Worm (Caenorhabditis elegans) whole organism, L3 larva: ENCODE measurements around the gene ZK637.15.

ENCODE experiments used
- aly-2 ChIP-seq: fragments of 150-350 bp; optimal IDR thresholded peaks from 2 replicates; lab custom pipeline; 2014; ENCODE audit warnings: missing biosample characterization, missing genetic modification characterization
- ama-1 ChIP-seq: fragments of 150-350 bp; optimal IDR thresholded peaks from 2 replicates; lab custom pipeline; 2018
- ceh-16 ChIP-seq: sonication (generic microtip); optimal IDR thresholded peaks from 2 replicates; lab custom pipeline; 2017; ENCODE audit warnings: missing biosample characterization, missing genetic modification characterization
- ceh-28 ChIP-seq: fragments of 150-350 bp; optimal IDR thresholded peaks from 2 replicates; lab custom pipeline; 2014; ENCODE audit warnings: missing biosample characterization, missing genetic modification reagents, missing genetic modification characterization
- ceh-82 ChIP-seq: fragments of 150-350 bp; optimal IDR thresholded peaks from 2 replicates; lab custom pipeline; 2014; ENCODE audit warnings: missing biosample characterization, missing genetic modification characterization
- daf-12 ChIP-seq: fragments of 150-350 bp; optimal IDR thresholded peaks from 2 replicates; lab custom pipeline; 2014; ENCODE audit warnings: missing biosample characterization, missing genetic modification reagents, missing genetic modification characterization
- egl-27 ChIP-seq: sonication (generic microtip); optimal IDR thresholded peaks from 4 replicates; lab custom pipeline; 2017; ENCODE audit warnings: missing biosample characterization, missing genetic modification reagents, missing genetic modification characterization
- egl-5 ChIP-seq: fragments of 150-350 bp; optimal IDR thresholded peaks from 2 replicates; lab custom pipeline; 2017; ENCODE audit warnings: missing biosample characterization, missing genetic modification reagents, missing genetic modification characterization, inconsistent platforms
- elt-1 ChIP-seq: fragments of 150-350 bp; optimal IDR thresholded peaks from 2 replicates; lab custom pipeline; 2014; ENCODE audit warnings: missing biosample characterization, missing genetic modification characterization
- elt-3 ChIP-seq, 3 experiments: fragments of 150-350 bp in 1 of 3; sonication (generic microtip) in 2 of 3; optimal IDR thresholded peaks; 2 replicates in 2 of 3; 4 replicates in 1 of 3; lab custom pipeline; 2014 to 2017; ENCODE audit warnings: missing biosample characterization in 3 of 3, missing genetic modification characterization in 3 of 3
- jun-1 ChIP-seq: fragments of 150-350 bp; optimal IDR thresholded peaks from 2 replicates; lab custom pipeline; 2014; ENCODE audit warnings: missing biosample characterization, missing genetic modification reagents, missing genetic modification characterization
- lin-15B ChIP-seq: fragments of 150-350 bp; optimal IDR thresholded peaks from 2 replicates; lab custom pipeline; 2014; ENCODE audit warnings: missing biosample characterization, missing genetic modification characterization
- lin-39 ChIP-seq: fragments of 150-350 bp; optimal IDR thresholded peaks from 2 replicates; lab custom pipeline; 2018; ENCODE audit warnings: missing biosample characterization, missing genetic modification reagents, missing genetic modification characterization
- mdl-1 ChIP-seq: fragments of 150-350 bp; optimal IDR thresholded peaks from 2 replicates; lab custom pipeline; 2014; ENCODE audit warnings: missing biosample characterization, missing genetic modification characterization
- mml-1 ChIP-seq: fragments of 150-350 bp; sonication (generic microtip); optimal IDR thresholded peaks from 3 replicates; lab custom pipeline; 2014; ENCODE audit warnings: missing biosample characterization, missing genetic modification characterization
- nhr-11 ChIP-seq: fragments of 150-350 bp; optimal IDR thresholded peaks from 2 replicates; lab custom pipeline; 2014; ENCODE audit warnings: missing biosample characterization, missing genetic modification characterization
- nhr-23 ChIP-seq: fragments of 150-350 bp; optimal IDR thresholded peaks from 2 replicates; lab custom pipeline; 2014; ENCODE audit warnings: missing biosample characterization, missing genetic modification reagents, missing genetic modification characterization
- nhr-43 ChIP-seq: sonication (generic microtip); optimal IDR thresholded peaks from 2 replicates; lab custom pipeline; 2016; ENCODE audit warnings: mild to moderate bottlenecking, missing genetic modification characterization, missing compliant biosample characterization; ENCODE audit not compliant: poor library complexity, severe bottlenecking
- nhr-67 ChIP-seq: fragments of 150-350 bp; optimal IDR thresholded peaks from 2 replicates; lab custom pipeline; 2014; ENCODE audit warnings: missing biosample characterization, missing genetic modification characterization
- nhr-76 ChIP-seq: fragments of 150-350 bp; sonication (generic microtip); optimal IDR thresholded peaks from 5 replicates; lab custom pipeline; 2014; ENCODE audit warnings: missing biosample characterization, missing genetic modification characterization
- pha-4 ChIP-seq: fragments of 150-350 bp; optimal IDR thresholded peaks from 2 replicates; lab custom pipeline; 2014; ENCODE audit warnings: missing biosample characterization, missing genetic modification reagents, missing genetic modification characterization
- pqm-1 ChIP-seq: fragments of 150-350 bp; optimal IDR thresholded peaks from 2 replicates; lab custom pipeline; 2017; ENCODE audit warnings: missing biosample characterization, missing genetic modification characterization, inconsistent platforms
- sea-2 ChIP-seq: fragments of 150-350 bp; sonication (generic microtip); optimal IDR thresholded peaks from 4 replicates; lab custom pipeline; 2014; ENCODE audit warnings: missing biosample characterization, missing genetic modification reagents, missing genetic modification characterization
- skn-1 ChIP-seq: fragments of 150-350 bp; optimal IDR thresholded peaks from 2 replicates; lab custom pipeline; 2014; ENCODE audit warnings: missing biosample characterization, missing genetic modification characterization
- tbx-2 ChIP-seq: sonication (generic microtip); optimal IDR thresholded peaks from 2 replicates; lab custom pipeline; 2016; ENCODE audit warnings: mild to moderate bottlenecking, missing genetic modification characterization, missing compliant biosample characterization
- unc-39 ChIP-seq: sonication (generic microtip); optimal IDR thresholded peaks from 4 replicates; lab custom pipeline; 2017; ENCODE audit warnings: missing biosample characterization, missing genetic modification characterization
- unc-62 ChIP-seq: fragments of 150-350 bp; sonication (generic microtip); optimal IDR thresholded peaks from 4 replicates; lab custom pipeline; 2014; ENCODE audit warnings: missing biosample characterization, missing genetic modification reagents, missing genetic modification characterization
- zag-1 ChIP-seq: fragments of 150-350 bp; optimal IDR thresholded peaks from 2 replicates; lab custom pipeline; 2014; ENCODE audit warnings: missing biosample characterization, missing genetic modification characterization
- ztf-11 ChIP-seq: fragments of 150-350 bp; optimal IDR thresholded peaks from 2 replicates; lab custom pipeline; 2014; ENCODE audit warnings: missing biosample characterization, missing genetic modification characterization
- ztf-4 ChIP-seq: fragments of 150-350 bp; optimal IDR thresholded peaks from 2 replicates; lab custom pipeline; 2014; ENCODE audit warnings: missing biosample characterization, missing genetic modification characterization

Gene ZK637.15

ce11 chrIII:8910139-8910538 lies 9.7 kb upstream of the ZK637.15 start:
- TF ChIP-seq aly-2 (tag; lab: Kevin White, UChicago) = no peak
- no peak for TF ChIP-seq egl-27 (tag; lab: Kevin White, UChicago)
- no peak for TF ChIP-seq ceh-16
- TF ChIP-seq tbx-2 (tag; lab: Kevin White, UChicago) = no peak
- no peak for TF ChIP-seq elt-1
- TF ChIP-seq ztf-11 (tag; lab: Kevin White, UChicago) = no peak
- no peak for TF ChIP-seq daf-12
- TF ChIP-seq lin-15B = no peak
- no peak for TF ChIP-seq nhr-43

ce11 chrIII:8911598-8912194 lies 8.2 kb upstream of the ZK637.15 start, which contains the start of gene tpk-1:
tpk-1 (plus strand) TSS chrIII:8912144.
- TF ChIP-seq nhr-23 (tag; lab: Kevin White, UChicago) = no peak
- TF ChIP-seq ama-1 = peak; percentile 7

DNA sequence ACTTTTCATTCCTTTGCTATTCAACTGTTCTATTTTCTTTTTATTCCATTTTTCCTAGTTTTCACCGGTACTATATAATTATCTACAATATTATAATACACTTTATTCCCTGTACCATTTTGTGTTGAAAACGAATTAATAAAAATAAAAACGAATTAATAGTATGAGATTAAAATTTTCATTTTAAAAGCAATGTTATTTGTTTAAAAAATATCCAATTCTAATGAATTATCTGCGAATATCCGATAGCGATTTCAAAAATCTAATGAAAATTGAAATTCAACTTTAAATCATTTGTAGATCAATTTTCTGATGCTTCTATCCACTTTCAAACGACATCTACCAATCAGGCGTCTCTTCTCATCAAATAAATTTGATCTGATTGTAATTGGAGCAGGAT lies 6.4 kb upstream of the ZK637.15 start, which contains the start of gene trxr-2:
Gene trxr-2, plus strand, starts transcription at position 301 of the 400 bp plus-strand sequence.
- TF ChIP-seq egl-5 (tag; lab: Kevin White, UChicago) = no peak
- TF ChIP-seq mdl-1 = no peak
- no peak for TF ChIP-seq nhr-76
- no peak for TF ChIP-seq mml-1 (tag; lab: Kevin White, UChicago)

DNA sequence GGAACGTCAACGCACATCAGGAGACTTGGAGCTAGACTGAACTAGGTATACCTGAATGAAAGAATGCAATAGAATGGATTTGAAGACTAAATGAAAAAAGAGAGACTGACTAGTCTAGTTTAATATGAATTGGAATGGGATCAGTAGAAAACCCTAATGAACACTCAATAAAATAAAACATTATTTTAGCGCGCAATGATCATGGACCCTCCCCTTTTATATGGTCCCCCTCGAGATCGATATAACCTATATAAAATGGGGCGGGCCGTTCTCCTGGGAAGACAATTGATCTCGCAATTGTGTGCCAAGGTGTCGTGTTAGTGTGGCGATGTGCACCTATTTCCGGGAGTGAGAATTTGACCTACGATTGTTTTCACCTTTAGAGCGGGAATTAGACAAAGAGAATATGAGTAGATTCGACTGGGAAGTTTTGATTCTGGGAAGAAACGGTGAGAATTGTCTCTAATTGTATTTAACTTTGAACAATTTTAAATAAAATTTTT lies 2.0 kb upstream of the ZK637.15 start, which contains the start of gene cdc-25.3:
Gene cdc-25.3, minus strand, starts transcription at position 51 of the 503 bp plus-strand sequence.
- TF ChIP-seq ama-1 (no peak), pha-4 (tag; lab: Kevin White, UChicago) (no peak), nhr-67 (tag; lab: Kevin White, UChicago) (no peak)
- TF ChIP-seq, all 47 proteins: peak for 0

DNA sequence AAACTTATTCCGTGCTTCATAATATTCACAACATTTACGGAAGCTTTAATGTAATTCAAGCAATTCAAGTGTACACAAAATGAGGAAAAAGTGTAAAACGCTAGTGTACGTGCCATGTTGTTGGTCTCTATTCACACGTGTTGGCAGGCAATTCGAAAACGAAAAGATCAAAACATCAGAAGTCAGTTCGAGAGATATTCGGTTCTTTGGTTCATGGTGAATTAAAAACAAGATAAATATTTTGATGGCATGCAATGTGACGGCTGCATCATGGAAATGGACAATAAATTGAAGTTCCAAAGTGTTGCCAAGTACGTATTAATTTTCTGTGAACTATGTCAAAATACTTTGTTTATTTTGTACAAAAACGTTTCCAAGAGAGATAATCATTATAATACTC lies 2.2 kb downstream of the ZK637.15 start:
- TF ChIP-seq egl-27 (tag; lab: Kevin White, UChicago) = no peak
- no peak for TF ChIP-seq sea-2 (GFP tag; lab: Kevin White, UChicago)
- peak; percentile 87 for TF ChIP-seq ama-1

DNA sequence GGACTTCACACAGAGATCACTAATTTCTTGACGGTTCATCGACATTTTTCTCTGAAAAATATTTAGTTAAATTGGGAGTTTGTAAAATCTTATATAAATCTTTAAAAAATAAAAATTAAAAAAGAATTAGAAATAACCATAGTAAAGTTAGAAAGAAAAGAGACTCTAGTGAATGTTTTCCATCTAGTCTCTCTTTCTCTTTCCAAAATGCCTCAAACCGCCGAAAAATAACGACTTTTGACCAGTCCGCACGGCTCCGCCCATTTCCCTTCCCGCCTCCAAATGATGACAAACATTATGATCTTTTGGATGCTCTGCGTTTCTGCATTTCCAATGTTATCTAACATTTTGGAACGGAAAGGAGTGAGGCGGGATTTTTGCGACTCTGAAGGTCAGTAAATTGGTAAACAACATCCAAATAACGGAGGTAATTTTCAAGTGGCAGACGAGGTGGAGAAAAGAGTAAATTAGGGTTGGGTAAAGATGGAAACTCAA lies 3.4 kb downstream of the ZK637.15 start, which contains the start of gene glb-1:
Gene glb-1, minus strand, starts transcription at position 51 of the 495 bp plus-strand sequence.
- TF ChIP-seq nhr-23 (tag; lab: Kevin White, UChicago) (peak; percentile 15), ztf-4 (tag; lab: Kevin White, UChicago) (no peak)

DNA sequence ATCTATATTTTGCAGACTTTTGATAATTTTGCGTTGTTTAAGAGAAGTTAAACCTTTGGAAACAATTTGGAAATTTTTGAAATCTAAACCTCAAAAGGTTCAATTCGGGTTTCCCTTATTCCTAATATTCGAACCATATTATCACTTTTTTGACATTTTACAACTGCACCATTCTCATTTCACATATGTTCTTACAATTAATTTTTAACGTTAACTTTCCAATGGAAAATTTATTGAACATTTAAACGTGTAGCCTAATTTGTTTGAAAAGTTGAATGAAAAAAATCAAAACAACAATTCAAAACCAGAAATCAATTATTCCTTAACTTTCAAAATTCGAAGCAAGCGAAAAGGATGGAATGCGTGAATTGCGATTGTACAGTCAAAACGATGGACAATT lies 4.1 kb downstream of the ZK637.15 start, which contains the start of gene ZK637.12:
Gene ZK637.12, plus strand, starts transcription at position 301 of the 400 bp plus-strand sequence.
- no peak for TF ChIP-seq lin-39 (tag; lab: Kevin White, UChicago)
- no peak for TF ChIP-seq ceh-82
- TF ChIP-seq elt-1 = no peak
- no peak for TF ChIP-seq nhr-11 (tag; lab: Kevin White, UChicago)
- TF ChIP-seq mdl-1 = no peak
- TF ChIP-seq pqm-1 (tag; lab: Kevin White, UChicago) = no peak
- TF ChIP-seq jun-1 (tag; lab: Kevin White, UChicago) = no peak
- no peak for TF ChIP-seq sea-2 (GFP tag; lab: Kevin White, UChicago)
- no peak for TF ChIP-seq elt-3 (tag; optimal IDR thresholded peaks at IDR 0.05; lab: Kevin White, UChicago)
- TF ChIP-seq ztf-11 (tag; lab: Kevin White, UChicago) = no peak
- no peak for TF ChIP-seq mml-1 (tag; lab: Kevin White, UChicago)
- TF ChIP-seq ceh-28 = no peak
- TF ChIP-seq unc-39 (tag; lab: Kevin White, UChicago) = no peak
- TF ChIP-seq pha-4 (tag; lab: Kevin White, UChicago) = no peak
- no peak for TF ChIP-seq ztf-4 (tag; lab: Kevin White, UChicago)
- no peak for TF ChIP-seq skn-1
- TF ChIP-seq zag-1 (tag; lab: Kevin White, UChicago) = no peak
- TF ChIP-seq unc-62 = no peak
